Worm (Caenorhabditis elegans) whole organism, L4/young adult: ENCODE data around the gene F28C6.9.

ENCODE experiments used
- dao-5 ChIP-seq: sonication (generic microtip); optimal IDR thresholded peaks from 2 replicates; lab custom pipeline; 2016; ENCODE audit warnings: missing genotype, missing genetic modification characterization, moderate library complexity, missing compliant biosample characterization
- him-1 ChIP-seq: sonication (generic microtip); optimal IDR thresholded peaks from 2 replicates; lab custom pipeline; 2016; ENCODE audit warnings: missing genotype, missing genetic modification reagents, missing genetic modification characterization, missing compliant biosample characterization

DNA sequence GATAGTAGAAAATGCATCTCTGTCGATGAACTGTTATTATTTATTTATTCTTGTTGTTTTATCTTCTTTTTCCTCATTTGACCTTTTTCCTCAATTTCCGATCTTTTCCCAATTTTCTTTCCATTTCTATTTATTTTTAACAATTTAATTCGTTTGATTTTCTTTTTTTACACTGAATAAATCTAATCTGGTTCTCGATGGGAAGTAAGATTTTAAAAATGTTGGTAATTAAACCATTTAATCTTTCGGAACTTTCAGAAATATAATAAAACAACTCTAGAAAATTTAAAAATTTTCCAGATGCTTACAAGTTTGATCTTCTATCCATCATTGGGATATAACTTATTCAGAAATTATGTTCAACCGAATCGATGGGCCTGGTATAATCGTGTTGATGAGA is 3.4 kb downstream of the F28C6.9 start, which contains the start of gene F28C6.8:
- TF ChIP-seq dao-5 (tag; lab: Kevin White, UChicago) (no peak), him-1 (tag; lab: Kevin White, UChicago) (no peak)
